Worm (Caenorhabditis elegans) whole organism, late embryonic: Measurements from ENCODE around the gene inx-9.

Experiments
- F13H6.1 ChIP-seq: sonication (generic microtip); optimal IDR thresholded peaks from 2 replicates; lab custom pipeline; 2016; ENCODE audit warnings: missing genetic modification characterization, missing compliant biosample characterization
- K02D7.2 ChIP-seq: sonication (generic microtip); optimal IDR thresholded peaks from 2 replicates; lab custom pipeline; 2017; ENCODE audit warnings: mild to moderate bottlenecking, missing genetic modification characterization, missing compliant biosample characterization
- K09A11.1 ChIP-seq: sonication (generic microtip); optimal IDR thresholded peaks from 2 replicates; lab custom pipeline; 2017; ENCODE audit warnings: antibody characterized with exemption, mild to moderate bottlenecking, missing genetic modification characterization, missing compliant biosample characterization; ENCODE audit not compliant: insufficient read depth
- ahr-1 ChIP-seq: sonication (generic microtip); optimal IDR thresholded peaks from 2 replicates; lab custom pipeline; 2016; ENCODE audit warnings: missing genetic modification characterization, missing compliant biosample characterization
- ceh-14 ChIP-seq: sonication (generic microtip); optimal IDR thresholded peaks from 2 replicates; lab custom pipeline; 2016; ENCODE audit warnings: missing genotype, missing genetic modification characterization, missing compliant biosample characterization
- ceh-18 ChIP-seq: sonication (generic microtip); optimal IDR thresholded peaks from 2 replicates; lab custom pipeline; 2016; ENCODE audit warnings: missing genetic modification characterization, missing compliant biosample characterization
- ceh-19 ChIP-seq: fragments of 200-800 bp; sonication (Bioruptor generic); optimal IDR thresholded peaks from 2 replicates; lab custom pipeline; 2018; ENCODE audit warnings: mild to moderate bottlenecking, missing genetic modification characterization, missing compliant biosample characterization
- ceh-22 ChIP-seq: sonication (generic microtip); optimal IDR thresholded peaks from 2 replicates; lab custom pipeline; 2017; ENCODE audit warnings: missing biosample characterization, missing genetic modification characterization
- ceh-24 ChIP-seq: sonication (generic microtip); optimal IDR thresholded peaks from 2 replicates; lab custom pipeline; 2016; ENCODE audit warnings: mild to moderate bottlenecking, missing genetic modification characterization, missing compliant biosample characterization
- ceh-31 ChIP-seq: sonication (generic microtip); optimal IDR thresholded peaks from 2 replicates; lab custom pipeline; 2016; ENCODE audit warnings: missing genetic modification characterization, missing compliant biosample characterization
- ceh-45 ChIP-seq: fragments of 200-800 bp; sonication (Bioruptor generic); IDR thresholded peaks from 2 replicates; pipeline ENCODE4 v1.3.6; 2022; ENCODE audit warnings: missing genetic modification reagents, missing genetic modification characterization, missing compliant biosample characterization
- ceh-6 ChIP-seq: fragments of 200-800 bp; sonication (Bioruptor generic); optimal IDR thresholded peaks from 2 replicates; lab custom pipeline; 2018; ENCODE audit warnings: mild to moderate bottlenecking, missing genetic modification characterization, missing compliant biosample characterization
- ceh-9 ChIP-seq: sonication (generic microtip); optimal IDR thresholded peaks from 2 replicates; lab custom pipeline; 2016; ENCODE audit warnings: mild to moderate bottlenecking, missing genetic modification characterization, inconsistent platforms, missing compliant biosample characterization
- che-1 ChIP-seq: sonication (generic microtip); optimal IDR thresholded peaks from 2 replicates; lab custom pipeline; 2016; ENCODE audit warnings: mild to moderate bottlenecking, missing genetic modification characterization, missing compliant biosample characterization
- dve-1 ChIP-seq: sonication (generic microtip); optimal IDR thresholded peaks from 2 replicates; lab custom pipeline; 2017; ENCODE audit warnings: antibody characterized with exemption, mild to moderate bottlenecking, missing genetic modification characterization, missing compliant biosample characterization
- elt-2 ChIP-seq: sonication (generic microtip); optimal IDR thresholded peaks from 2 replicates; lab custom pipeline; 2016; ENCODE audit warnings: missing genetic modification reagents, missing genetic modification characterization, missing compliant biosample characterization
- eyg-1 ChIP-seq: sonication (generic microtip); optimal IDR thresholded peaks from 2 replicates; lab custom pipeline; 2016; ENCODE audit warnings: missing genotype, missing genetic modification characterization, missing compliant biosample characterization
- gmeb-2 ChIP-seq: sonication (generic microtip); optimal IDR thresholded peaks from 2 replicates; lab custom pipeline; 2016; ENCODE audit warnings: missing genetic modification characterization, inconsistent platforms, missing compliant biosample characterization
- hlh-6 ChIP-seq: sonication (generic microtip); optimal IDR thresholded peaks from 2 replicates; lab custom pipeline; 2016; ENCODE audit warnings: missing genotype, missing genetic modification characterization, missing compliant biosample characterization
- hlh-8 ChIP-seq: sonication (generic microtip); optimal IDR thresholded peaks from 2 replicates; lab custom pipeline; 2016; ENCODE audit warnings: missing genotype, missing genetic modification characterization, missing compliant biosample characterization
- lim-6 ChIP-seq: sonication (generic microtip); optimal IDR thresholded peaks from 2 replicates; lab custom pipeline; 2016; ENCODE audit warnings: missing genetic modification characterization, missing compliant biosample characterization
- lin-11 ChIP-seq: fragments of 200-800 bp; sonication (Bioruptor generic); optimal IDR thresholded peaks from 2 replicates; lab custom pipeline; 2018; ENCODE audit warnings: mild to moderate bottlenecking, missing genetic modification characterization, missing compliant biosample characterization
- madf-2 ChIP-seq: sonication (generic microtip); optimal IDR thresholded peaks from 2 replicates; lab custom pipeline; 2017; ENCODE audit warnings: missing genetic modification characterization, missing compliant biosample characterization
- npax-4 ChIP-seq: sonication (generic microtip); optimal IDR thresholded peaks from 2 replicates; lab custom pipeline; 2016; ENCODE audit warnings: missing genetic modification characterization, missing compliant biosample characterization
- pag-3 ChIP-seq: sonication (generic microtip); optimal IDR thresholded peaks from 2 replicates; lab custom pipeline; 2016; ENCODE audit warnings: missing compliant biosample characterization, missing genetic modification characterization, borderline replicate concordance
- pat-9 ChIP-seq: fragments of 200-800 bp; sonication (Bioruptor generic); optimal IDR thresholded peaks from 2 replicates; lab custom pipeline; 2018; ENCODE audit warnings: mild to moderate bottlenecking, missing genetic modification characterization, moderate library complexity, missing compliant biosample characterization
- pha-2 ChIP-seq: sonication (generic microtip); optimal IDR thresholded peaks from 2 replicates; lab custom pipeline; 2017; ENCODE audit warnings: mild to moderate bottlenecking, missing genetic modification characterization, missing compliant biosample characterization
- pha-4 ChIP-seq: fragments of 150-350 bp; optimal IDR thresholded peaks from 2 replicates; lab custom pipeline; 2018; ENCODE audit warnings: missing biosample characterization, missing genetic modification reagents, missing genetic modification characterization
- rnt-1 ChIP-seq: sonication (generic microtip); optimal IDR thresholded peaks from 2 replicates; lab custom pipeline; 2016; ENCODE audit warnings: missing genetic modification characterization, missing compliant biosample characterization
- sox-2 ChIP-seq: fragments of 200-800 bp; sonication (Bioruptor generic); IDR thresholded peaks from 2 replicates; pipeline ENCODE4 v1.3.6; 2022; ENCODE audit warnings: missing genetic modification reagents, missing genetic modification characterization, missing compliant biosample characterization
- sox-4 ChIP-seq: sonication (generic microtip); optimal IDR thresholded peaks from 2 replicates; lab custom pipeline; 2017; ENCODE audit warnings: mild to moderate bottlenecking, missing genetic modification characterization, inconsistent platforms, missing compliant biosample characterization
- tbx-2 ChIP-seq: sonication (generic microtip); optimal IDR thresholded peaks from 2 replicates; lab custom pipeline; 2016; ENCODE audit warnings: missing genetic modification characterization, missing compliant biosample characterization
- tbx-7 ChIP-seq: sonication (generic microtip); optimal IDR thresholded peaks from 2 replicates; lab custom pipeline; 2016; ENCODE audit warnings: missing genotype, missing genetic modification characterization, missing compliant biosample characterization
- unc-42 ChIP-seq: sonication (generic microtip); optimal IDR thresholded peaks from 2 replicates; lab custom pipeline; 2016; ENCODE audit warnings: missing genotype, missing genetic modification characterization, missing compliant biosample characterization
- unc-55 ChIP-seq: sonication (generic microtip); optimal IDR thresholded peaks from 2 replicates; lab custom pipeline; 2017; ENCODE audit warnings: missing biosample characterization, missing genetic modification reagents, missing genetic modification characterization
- zip-5 ChIP-seq: sonication (generic microtip); optimal IDR thresholded peaks from 2 replicates; lab custom pipeline; 2016; ENCODE audit warnings: missing genetic modification characterization, missing compliant biosample characterization

inx-9 gene

DNA sequence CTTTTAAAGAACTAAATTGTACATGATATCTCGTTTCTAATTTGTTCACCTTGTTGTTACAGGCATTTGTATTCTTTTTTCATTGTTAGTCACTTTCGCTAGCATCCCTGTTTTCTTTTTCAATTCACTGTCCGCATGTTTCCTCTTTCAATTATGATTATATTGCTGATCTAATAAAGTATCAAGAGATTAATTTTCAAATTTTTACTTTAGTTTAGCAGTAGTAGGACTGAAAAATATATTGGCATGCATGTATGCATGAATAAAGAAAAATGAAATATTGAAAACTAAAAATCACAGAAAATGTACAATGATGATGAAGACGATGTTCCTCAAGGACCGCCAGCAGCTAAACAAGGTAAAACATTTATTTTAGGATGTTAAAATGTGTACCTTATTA is 38.1 kb upstream of the inx-9 start, which contains the start of gene rbm-17:
Gene rbm-17, plus strand, starts transcription at position 301 of the 400 bp plus-strand sequence.
- TF ChIP-seq elt-2 = no peak
- TF ChIP-seq ceh-14 (tag; lab: Kevin White, UChicago) = no peak
- TF ChIP-seq hlh-6 (tag; lab: Kevin White, UChicago) = no peak
- TF ChIP-seq eyg-1 = no peak

DNA sequence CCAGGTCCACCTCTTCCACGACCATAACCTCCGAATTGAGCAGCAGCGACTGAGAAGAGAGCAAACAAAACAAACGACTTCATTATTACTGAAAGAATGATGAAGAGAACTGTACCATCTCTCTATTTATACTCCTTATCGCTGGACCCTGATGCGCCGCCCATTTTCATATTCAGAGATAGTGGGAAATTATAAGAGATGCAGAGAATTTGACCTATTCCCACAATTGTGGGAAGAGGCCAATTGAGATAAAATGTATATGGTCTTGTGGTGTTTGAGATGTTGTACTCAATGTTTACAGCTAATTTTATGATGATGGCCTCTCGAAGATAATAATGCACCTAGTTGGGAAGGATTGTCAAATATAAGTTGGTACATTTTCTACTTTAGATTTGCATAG is 35.2 kb upstream of the inx-9 start, which contains the start of gene ttr-50:
Gene ttr-50, minus strand, starts transcription at position 101 of the 400 bp plus-strand sequence.
- TF ChIP-seq elt-2 (peak; percentile 71), dve-1 (tag; lab: Kevin White, UChicago) (no peak)

DNA sequence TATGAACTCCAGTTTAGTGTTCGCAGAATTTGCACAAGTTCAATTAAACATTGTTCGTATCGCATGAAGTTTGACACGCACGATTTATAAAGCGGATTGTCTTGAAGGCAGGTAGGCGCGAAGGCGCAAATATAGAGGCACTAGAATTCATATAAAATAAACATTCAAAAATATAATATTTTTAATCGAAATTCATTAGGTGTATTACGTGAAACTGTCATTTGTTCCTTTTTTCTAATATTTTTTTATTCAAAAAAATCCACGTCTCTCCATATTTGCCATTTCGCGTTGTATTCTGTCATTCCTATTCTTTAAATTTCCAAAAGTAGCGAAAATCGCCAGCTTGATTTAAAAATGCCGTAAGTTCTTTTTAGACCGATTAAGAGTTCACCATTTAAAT is 34.4 kb upstream of the inx-9 start, which contains the start of gene ZK809.1:
Gene ZK809.1, plus strand, starts transcription at position 301 of the 400 bp plus-strand sequence.
- TF ChIP-seq sox-4 (no peak), pha-4 (tag; lab: Kevin White, UChicago) (no peak), hlh-8 (no peak), tbx-7 (no peak), madf-2 (tag; lab: Kevin White, UChicago) (no peak), K09A11.1 (tag; lab: Kevin White, UChicago) (no peak)

DNA sequence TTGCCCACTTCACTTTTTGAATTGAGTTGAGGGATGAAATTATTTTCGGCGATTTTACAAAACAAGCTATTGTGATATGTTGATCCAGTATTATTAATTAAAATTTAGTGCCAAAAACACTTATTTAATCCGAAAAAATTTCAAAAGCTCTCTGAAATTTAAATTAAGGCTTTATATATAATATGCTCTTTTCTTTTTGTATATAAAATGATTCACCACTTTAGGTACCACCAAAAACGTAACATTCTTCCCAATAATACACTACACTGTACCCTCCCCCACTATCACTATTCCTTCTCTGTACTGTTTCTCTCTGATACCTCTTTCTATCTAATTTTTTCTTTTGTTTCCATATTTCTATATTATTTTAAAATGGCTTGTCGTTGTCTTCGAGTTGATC is 32.3 kb upstream of the inx-9 start, which contains the start of gene prx-2:
Gene prx-2, plus strand, starts transcription at position 301 of the 400 bp plus-strand sequence.
- TF ChIP-seq ceh-24 (no peak), ceh-18 (tag; lab: Kevin White, UChicago) (no peak), K02D7.2 (tag; lab: Kevin White, UChicago) (no peak), ceh-14 (tag; lab: Kevin White, UChicago) (no peak), ceh-6 (no peak), ceh-22 (tag; lab: Kevin White, UChicago) (no peak), tbx-2 (tag; lab: Kevin White, UChicago) (no peak), eyg-1 (no peak), ceh-31 (tag; lab: Kevin White, UChicago) (no peak), lim-6 (no peak), npax-4 (tag; lab: Kevin White, UChicago) (no peak), sox-2 (no peak), lin-11 (tag; lab: Kevin White, UChicago) (no peak), zip-5 (no peak), ceh-9 (no peak), gmeb-2 (no peak), unc-55 (GFP tag; lab: Kevin White, UChicago) (no peak)

DNA sequence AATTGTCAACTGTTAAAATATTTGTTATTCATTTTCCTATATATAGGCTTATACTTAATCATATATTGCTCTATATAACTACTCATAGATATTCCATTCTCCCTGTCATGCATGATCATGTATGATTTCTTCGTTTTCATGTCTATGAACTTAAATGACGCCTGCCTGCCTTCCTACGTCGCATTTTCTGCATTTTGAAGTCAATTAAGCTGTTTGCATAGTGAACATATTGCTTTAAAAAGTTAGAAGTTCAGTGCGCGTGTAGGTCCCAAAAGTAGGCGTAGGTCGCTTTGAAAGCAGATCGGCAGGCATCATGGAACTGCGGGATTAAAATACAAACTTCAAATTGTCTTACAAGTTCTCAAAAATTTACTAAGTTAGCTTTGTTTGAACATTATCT is 31.4 kb upstream of the inx-9 start:
- TF ChIP-seq elt-2 (no peak), pat-9 (tag; lab: Kevin White, UChicago) (no peak), K02D7.2 (tag; lab: Kevin White, UChicago) (no peak), ceh-19 (no peak), che-1 (no peak)

DNA sequence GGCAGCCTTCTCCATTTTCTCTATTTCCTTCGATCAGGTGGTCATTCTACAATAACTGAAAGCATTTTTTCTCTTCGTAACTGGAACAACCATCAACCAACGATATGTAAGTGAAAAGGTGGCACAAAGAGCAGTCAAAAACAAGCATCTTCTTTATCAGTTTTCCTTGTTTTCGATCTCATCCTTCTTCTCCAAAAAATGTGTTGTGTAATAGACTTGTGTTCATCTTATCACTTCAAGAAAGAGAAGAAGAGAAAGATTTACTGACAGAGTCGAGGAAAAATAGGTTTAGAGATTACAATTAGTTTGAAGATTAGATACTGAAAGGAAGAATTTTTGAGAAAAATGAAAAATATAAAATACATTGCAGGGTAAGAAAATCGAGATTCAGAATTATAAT is 30.8 kb upstream of the inx-9 start:
- TF ChIP-seq elt-2 = peak; percentile 17
- TF ChIP-seq ahr-1 (tag; lab: Kevin White, UChicago) = no peak

DNA sequence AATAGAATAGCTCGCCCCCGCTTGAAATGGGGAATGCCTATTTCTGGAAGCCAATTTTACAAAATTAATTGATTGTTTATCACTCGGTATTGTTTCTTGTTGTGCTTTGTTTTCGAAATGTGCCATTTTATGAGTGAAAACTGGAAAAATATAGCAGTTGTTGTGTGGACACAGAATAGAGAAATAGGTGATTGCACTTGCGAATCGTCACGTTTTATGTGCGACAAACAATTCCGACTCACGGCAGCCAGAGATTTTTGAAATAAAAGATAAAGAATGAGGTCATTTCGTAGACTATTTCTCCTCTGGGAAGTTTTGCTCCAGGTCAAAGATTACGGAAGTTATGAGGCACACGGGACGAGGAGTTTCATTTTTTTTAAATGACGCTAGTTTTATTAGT is 29.2 kb upstream of the inx-9 start:
- TF ChIP-seq rnt-1 (no peak), F13H6.1 (tag; lab: Kevin White, UChicago) (no peak), madf-2 (tag; lab: Kevin White, UChicago) (no peak), unc-55 (GFP tag; lab: Kevin White, UChicago) (no peak), unc-42 (no peak), tbx-2 (tag; lab: Kevin White, UChicago) (no peak), pha-2 (tag; lab: Kevin White, UChicago) (no peak), ceh-45 (GFP tag; lab: Robert Waterston, UW) (no peak), pag-3 (no peak)
